Fruit fly (Drosophila melanogaster): Measurements from ENCODE around the gene CG17834.

Gene CG17834

DNA sequence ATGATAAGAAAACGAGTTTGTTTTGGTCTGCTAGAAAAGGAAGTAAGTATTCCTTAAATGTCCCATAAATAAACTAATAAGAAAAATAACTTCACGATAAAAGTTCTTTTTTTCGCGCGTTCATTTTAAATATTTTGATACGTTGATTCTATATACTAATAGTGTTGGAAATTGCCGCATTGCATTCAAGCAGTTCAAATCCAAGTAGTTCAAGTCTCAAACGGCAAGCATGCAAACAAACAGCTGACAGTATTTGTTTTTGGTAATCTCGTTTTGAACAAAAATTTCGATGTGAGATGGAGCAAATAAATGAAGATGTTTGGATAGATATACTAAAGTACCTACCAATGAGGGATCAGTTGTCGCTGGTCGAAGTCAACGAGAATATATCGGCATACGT, 40.2 kb upstream of the CG17834 start, which contains the start of gene CG13088 (continued):
- TF ChIP-seq dpn (GFP tag; optimal IDR thresholded peaks at IDR 0.05) (peak; percentile 33 to 47), pb (GFP tag; optimal IDR thresholded peaks at IDR 0.05) (no peak), CG2116 (GFP tag; optimal IDR thresholded peaks at IDR 0.05) (peak; percentile 61), tap (tag; optimal IDR thresholded peaks at IDR 0.05) (no peak), knrl (GFP tag; IDR thresholded peaks at IDR 0.05; ENCODE audit: partially characterized antibody) (peak; percentile 28; the same call in 1 of the 3 replicates), so (GFP tag; IDR thresholded peaks at IDR 0.05) (no peak), CG9817 (tag; optimal IDR thresholded peaks at IDR 0.05) (peak; percentile 34), Dp (GFP tag; optimal IDR thresholded peaks at IDR 0.05) (peak; percentile 96), NfI (GFP tag; optimal IDR thresholded peaks at IDR 0.05) (peak; percentile 55), Lhr (GFP tag; optimal IDR thresholded peaks at IDR 0.05) (peak; percentile 25), YL-1 (GFP tag; optimal IDR thresholded peaks at IDR 0.05) (peak; percentile 3), CG12299 (tag; optimal IDR thresholded peaks at IDR 0.05) (no peak), Dip3 (GFP tag; optimal IDR thresholded peaks at IDR 0.05) (peak; percentile 51), Dref (GFP tag; IDR thresholded peaks at IDR 0.05) (peak; percentile 54), pzg (GFP tag; optimal IDR thresholded peaks at IDR 0.05) (peak; percentile 75), CTCF (GFP tag; optimal IDR thresholded peaks at IDR 0.05) (peak; percentile 58), Camta (GFP tag; optimal IDR thresholded peaks at IDR 0.05) (peak; percentile 19), tll (GFP tag; optimal IDR thresholded peaks at IDR 0.05) (peak in 1 of 2 experiments; percentile 11), CG9609 (GFP tag; optimal IDR thresholded peaks at IDR 0.05) (no peak), Xbp1 (GFP tag; optimal IDR thresholded peaks at IDR 0.05) (peak; percentile 46), HmgD (GFP tag; optimal IDR thresholded peaks at IDR 0.05) (peak; percentile 54), slbo (GFP tag; IDR thresholded peaks at IDR 0.05) (peak; percentile 60; the same call in 1 of the 2 replicates), repo (GFP tag; optimal IDR thresholded peaks at IDR 0.05) (no peak), HmgZ (tag; optimal IDR thresholded peaks at IDR 0.05) (peak; percentile 82), stwl (tag; optimal IDR thresholded peaks at IDR 0.05) (peak; percentile 93), CG7987 (GFP tag; optimal IDR thresholded peaks at IDR 0.05) (peak; percentile 36), CG8281 (tag; optimal IDR thresholded peaks at IDR 0.05) (no peak), CG33213 (GFP tag; optimal IDR thresholded peaks at IDR 0.05) (peak; percentile 41), CG14710 (tag; optimal IDR thresholded peaks at IDR 0.05) (peak; percentile 51), pho (GFP tag; optimal IDR thresholded peaks at IDR 0.05) (peak; percentile 32), CG1603 (tag; optimal IDR thresholded peaks at IDR 0.05) (peak; percentile 83), Oaz (GFP tag; IDR thresholded peaks at IDR 0.05) (no peak), NC2β (GFP tag; optimal IDR thresholded peaks at IDR 0.05) (peak; percentile 36), CG2120 (GFP tag; optimal IDR thresholded peaks at IDR 0.05) (peak; percentile 69), CG1602 (GFP tag; optimal IDR thresholded peaks at IDR 0.05) (peak; percentile 6), Bdp1 (GFP tag; optimal IDR thresholded peaks at IDR 0.05) (peak; percentile 77), phol (tag; optimal IDR thresholded peaks at IDR 0.05) (peak; percentile 43), Xrp1 (GFP tag; IDR thresholded peaks at IDR 0.05) (peak; percentile 64), ash1 (GFP tag; optimal IDR thresholded peaks at IDR 0.05) (no peak), CG17359 (tag; optimal IDR thresholded peaks at IDR 0.05) (peak; percentile 18), CG8944 (GFP tag; optimal IDR thresholded peaks at IDR 0.05) (peak; percentile 10), dmrt11E (tag; optimal IDR thresholded peaks at IDR 0.05) (peak; percentile 23), CG4617 (GFP tag; optimal IDR thresholded peaks at IDR 0.05; ENCODE audit: borderline replicate concordance) (peak; percentile 38), MESR4 (GFP tag; optimal IDR thresholded peaks at IDR 0.05) (peak; percentile 39), Hr3 (GFP tag; optimal IDR thresholded peaks at IDR 0.05) (peak; percentile 14), CG3838 (GFP tag; optimal IDR thresholded peaks at IDR 0.05) (peak; percentile 29), CG4360 (GFP tag; IDR thresholded peaks at IDR 0.05) (0 out of 2 replicates have a peak, but pooled peaks have one; percentile 7), fd3F (GFP tag; optimal IDR thresholded peaks at IDR 0.05) (peak; percentile 28), CG15601 (tag; optimal IDR thresholded peaks at IDR 0.05) (no peak), dm (GFP tag; optimal IDR thresholded peaks at IDR 0.05) (peak; percentile 67), CG12155 (GFP tag; optimal IDR thresholded peaks at IDR 0.05) (peak; percentile 42)
